Worm (Caenorhabditis elegans) whole organism, L4/young adult: ENCODE measurements around the gene T28D9.11.

Experiments used
- W03F9.2 ChIP-seq: fragments of 150-350 bp; optimal IDR thresholded peaks from 2 replicates; lab custom pipeline; 2014; ENCODE audit warnings: missing biosample characterization, missing genetic modification characterization
- dao-5 ChIP-seq: sonication (generic microtip); optimal IDR thresholded peaks from 2 replicates; lab custom pipeline; 2016; ENCODE audit warnings: missing genotype, missing genetic modification characterization, moderate library complexity, missing compliant biosample characterization
- him-1 ChIP-seq: sonication (generic microtip); optimal IDR thresholded peaks from 2 replicates; lab custom pipeline; 2016; ENCODE audit warnings: missing genotype, missing genetic modification reagents, missing genetic modification characterization, missing compliant biosample characterization

T28D9.11 gene

DNA sequence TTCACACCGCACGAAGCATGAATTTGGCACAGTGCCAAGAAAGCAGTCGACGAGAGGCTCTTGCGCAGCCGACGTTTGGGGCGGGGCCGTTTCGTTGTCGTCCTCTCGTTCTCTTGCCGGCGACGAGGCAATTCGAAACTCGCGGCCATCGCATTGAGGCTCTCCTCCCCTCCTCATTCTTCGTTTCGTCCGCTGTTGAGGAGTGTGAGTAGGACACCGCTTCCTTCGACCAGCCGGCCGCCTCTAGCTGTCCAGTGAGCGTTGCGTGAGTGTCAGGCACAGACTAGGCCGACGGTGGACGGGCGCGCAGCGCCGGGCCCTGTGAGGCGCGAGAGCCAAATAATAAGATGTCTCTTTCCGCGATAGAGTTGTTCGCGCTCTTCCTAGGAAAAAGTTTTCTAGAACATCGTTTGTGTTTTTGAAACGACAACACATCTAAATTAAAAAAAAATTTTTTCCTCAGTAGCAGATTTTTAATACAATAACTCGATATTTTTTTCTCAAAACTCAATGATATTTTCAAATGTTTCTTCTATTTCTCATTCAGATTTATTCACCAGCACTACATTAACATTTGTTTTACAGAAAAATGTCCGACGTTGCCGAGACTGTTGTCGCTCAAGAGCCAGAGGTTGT is at the start of gene T28D9.11, which contains the start of gene T28D9.1:
T28D9.11 (minus strand) TSS at position 177 of the 636 bp plus-strand sequence.
T28D9.1 (plus strand) TSS at position 586 of the 636 bp plus-strand sequence.
- TF ChIP-seq W03F9.2 (tag; lab: Kevin White, UChicago), result no peak
- TF ChIP-seq him-1 (tag; lab: Kevin White, UChicago), result peak; percentile 63

DNA sequence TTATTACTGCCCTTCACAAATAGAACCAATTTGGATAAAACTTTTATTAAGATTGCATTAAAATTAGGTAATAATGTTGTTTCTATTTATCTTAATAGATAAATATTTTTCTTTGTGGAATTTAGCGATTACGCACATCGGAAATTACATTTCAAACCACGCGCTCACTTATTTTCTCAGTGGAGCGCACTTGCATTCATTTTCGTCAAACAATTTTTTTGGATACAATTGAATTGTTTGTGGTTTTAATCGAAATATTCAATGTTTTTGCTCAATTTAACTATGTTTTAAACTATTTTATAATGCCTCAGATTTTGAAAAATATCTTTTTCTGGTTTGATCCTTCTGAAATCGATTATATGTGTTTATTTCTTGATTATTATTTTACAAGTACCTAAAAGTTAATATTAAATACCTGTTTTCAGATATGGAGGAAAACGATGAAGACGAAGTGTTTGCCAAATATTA is 44.2 kb upstream of the T28D9.11 start, which contains the start of gene utp-20:
utp-20 (plus strand) TSS at position 418 of the 468 bp plus-strand sequence.
- TF ChIP-seq him-1 (tag; lab: Kevin White, UChicago) (no peak), dao-5 (no peak), W03F9.2 (tag; lab: Kevin White, UChicago) (peak; percentile 62)

DNA sequence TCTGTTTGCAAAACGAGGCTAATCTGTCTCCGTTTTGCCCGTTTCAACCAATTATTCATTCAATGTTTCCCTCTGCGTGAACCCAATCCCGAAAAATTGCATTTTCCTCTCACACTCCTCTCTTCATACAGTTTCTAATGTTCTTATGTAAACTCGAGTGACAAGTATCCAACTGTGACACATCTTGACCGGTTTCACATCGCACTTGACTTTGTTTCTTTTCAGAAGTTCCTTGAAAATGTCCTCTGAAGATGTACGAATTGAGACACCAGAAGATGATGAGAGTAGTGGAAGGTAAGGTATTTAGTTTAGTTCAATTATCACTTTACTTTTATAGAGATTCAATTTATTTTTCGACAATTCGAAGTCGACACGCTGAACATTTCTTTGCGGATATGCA is 40.1 kb upstream of the T28D9.11 start, which contains the start of gene abcx-1:
abcx-1 (plus strand) TSS at position 224 of the 400 bp plus-strand sequence.
- no peak for TF ChIP-seq him-1 (tag; lab: Kevin White, UChicago)
- no peak for TF ChIP-seq dao-5
- no peak for TF ChIP-seq W03F9.2 (tag; lab: Kevin White, UChicago)

DNA sequence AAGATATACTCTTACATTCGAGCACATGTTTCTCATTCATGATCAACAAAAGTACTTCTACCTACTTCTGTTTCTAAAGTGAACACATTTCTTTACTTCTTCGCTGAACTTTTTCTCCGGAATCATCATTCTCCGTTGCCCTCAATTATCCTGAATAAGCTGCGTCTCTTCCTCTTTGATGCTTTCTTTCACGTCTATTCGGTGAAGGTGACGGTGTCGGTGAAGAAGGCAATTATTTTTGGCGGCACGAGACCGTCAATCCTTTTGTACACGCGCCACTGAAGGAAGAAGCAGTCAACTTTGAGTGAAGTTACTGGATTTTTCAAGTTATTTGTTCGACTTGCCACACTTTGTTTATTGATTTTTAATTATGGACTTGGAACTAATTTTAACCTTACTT is 39.7 kb upstream of the T28D9.11 start, which contains the start of gene abch-1:
abch-1 (minus strand) TSS at position 101 of the 400 bp plus-strand sequence.
- TF ChIP-seq him-1 (tag; lab: Kevin White, UChicago) (no peak), W03F9.2 (tag; lab: Kevin White, UChicago) (no peak), dao-5 (no peak)

DNA sequence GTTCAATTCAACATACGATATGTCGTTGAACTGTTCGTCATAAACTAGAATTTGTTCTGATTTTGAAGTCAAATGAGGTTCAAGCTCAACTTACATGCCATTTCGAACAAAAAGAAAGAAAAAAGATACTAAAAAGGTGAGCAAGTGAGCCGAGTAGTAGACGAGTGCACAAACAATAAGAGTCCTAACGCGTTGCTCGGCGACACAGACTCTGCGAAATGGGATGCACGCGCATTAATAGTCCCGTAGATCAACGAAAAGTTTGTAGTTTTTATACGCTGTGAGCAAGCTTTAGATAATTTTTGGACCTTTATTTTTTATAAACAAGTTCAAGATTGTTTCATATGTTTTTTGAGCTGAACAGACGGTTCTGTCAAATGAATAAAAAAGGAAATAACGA is 36.8 kb upstream of the T28D9.11 start, which contains the start of gene C56E6.4:
C56E6.4 (minus strand) TSS at position 101 of the 400 bp plus-strand sequence.
- TF ChIP-seq W03F9.2 (tag; lab: Kevin White, UChicago), result no peak
- TF ChIP-seq him-1 (tag; lab: Kevin White, UChicago), result no peak
- no peak for TF ChIP-seq dao-5

DNA sequence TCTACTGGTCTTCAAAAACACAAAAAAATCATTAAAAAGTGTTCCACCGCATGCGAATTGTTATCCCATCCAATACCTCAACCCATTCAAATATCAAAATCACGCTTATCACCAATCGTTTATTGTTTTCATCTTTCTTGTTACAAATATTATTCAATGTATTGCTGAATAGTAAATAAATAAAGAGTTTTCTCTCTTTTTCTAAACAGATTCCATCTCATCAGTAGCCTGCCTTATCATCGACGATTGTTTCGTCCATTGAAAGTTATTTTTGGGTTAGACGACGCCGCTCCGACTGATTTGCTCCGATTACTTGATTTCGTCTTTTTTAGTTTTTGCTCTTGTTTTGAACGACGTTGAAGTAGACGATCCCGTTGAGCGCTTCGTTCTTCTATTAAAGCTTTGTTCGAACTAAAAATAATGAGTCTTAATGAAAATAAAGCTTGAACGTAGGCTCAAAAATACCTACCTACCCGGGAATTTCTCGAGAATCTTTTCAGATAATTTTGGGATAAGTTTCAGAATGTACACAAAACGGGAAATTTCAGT is 34.4 kb upstream of the T28D9.11 start:
- TF ChIP-seq him-1 (tag; lab: Kevin White, UChicago) (no peak), W03F9.2 (tag; lab: Kevin White, UChicago) (no peak), dao-5 (no peak)

DNA sequence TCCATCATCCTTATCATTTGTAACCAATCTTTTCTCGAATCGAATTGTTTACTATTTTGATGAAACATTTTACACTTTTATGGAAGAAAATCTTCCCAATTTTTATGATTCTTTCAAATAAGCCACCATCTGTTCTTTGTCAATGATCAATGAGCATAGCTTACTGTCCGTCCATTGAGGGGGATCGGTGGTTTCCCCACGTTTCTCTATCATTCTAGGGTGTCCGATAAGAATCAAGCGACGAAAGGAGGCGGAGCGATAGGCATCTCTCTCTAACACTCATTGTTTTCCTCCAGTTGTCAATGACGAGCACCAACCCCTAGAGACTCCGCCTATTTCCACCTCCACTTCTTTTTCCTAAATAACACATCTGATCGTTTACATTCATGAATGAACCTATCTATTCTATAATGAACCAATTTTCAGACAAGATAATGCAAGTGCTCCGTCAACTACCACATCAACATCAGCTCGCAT is 32.7 kb upstream of the T28D9.11 start, which contains the start of gene C56E6.2:
C56E6.2 (plus strand) TSS at position 427 of the 477 bp plus-strand sequence.
- TF ChIP-seq W03F9.2 (tag; lab: Kevin White, UChicago), result no peak
- TF ChIP-seq him-1 (tag; lab: Kevin White, UChicago), result no peak
- TF ChIP-seq dao-5, result no peak

DNA sequence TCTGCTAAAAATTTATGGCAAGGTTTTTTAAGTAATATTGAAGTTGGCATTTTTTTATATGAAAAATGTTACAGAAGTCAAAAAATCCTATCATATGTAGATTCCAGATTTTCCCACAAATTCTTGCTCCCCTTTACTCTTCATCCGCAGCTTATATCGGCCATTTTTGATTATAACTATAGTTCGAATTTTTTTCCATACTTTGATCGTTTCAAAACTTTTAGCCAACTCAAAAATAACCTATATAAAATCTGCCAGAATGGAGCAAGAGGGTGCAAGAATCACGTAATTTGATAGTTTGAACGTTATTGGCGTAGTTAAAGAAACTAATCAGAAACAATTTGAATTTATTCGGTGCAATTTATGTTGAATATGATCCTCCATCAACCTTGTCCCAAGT is 32.1 kb upstream of the T28D9.11 start:
- TF ChIP-seq dao-5 (no peak), W03F9.2 (tag; lab: Kevin White, UChicago) (no peak), him-1 (tag; lab: Kevin White, UChicago) (no peak)

DNA sequence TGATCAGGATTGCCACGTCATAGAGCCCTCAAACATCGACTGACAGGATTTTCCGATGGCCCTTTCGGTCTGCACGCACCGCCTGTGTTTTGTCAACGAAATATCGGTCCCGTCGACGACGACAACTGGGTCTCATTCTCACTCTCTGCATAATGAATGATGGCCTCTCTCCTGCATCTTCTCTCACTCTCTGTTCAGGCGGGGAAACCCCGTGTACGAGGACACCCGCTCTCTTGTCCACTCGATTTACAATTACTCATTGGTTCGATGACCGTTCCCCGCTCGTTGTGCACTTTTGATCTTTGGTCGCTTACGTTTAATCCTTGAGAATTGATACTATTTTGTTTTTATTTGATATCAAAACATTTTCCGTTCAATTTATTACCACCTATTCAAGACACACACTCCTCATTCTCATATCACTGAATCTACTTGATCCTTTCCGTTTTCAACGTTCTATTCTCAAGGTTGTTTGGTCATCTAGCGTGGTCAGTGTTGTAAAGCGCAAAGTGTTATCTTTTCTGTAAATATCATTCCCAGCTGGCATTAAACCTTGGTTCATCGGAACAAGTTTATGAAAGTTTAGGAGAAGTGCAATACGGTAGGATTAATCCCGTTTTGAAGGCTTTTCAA is 30.9 kb upstream of the T28D9.11 start:
- TF ChIP-seq him-1 (tag; lab: Kevin White, UChicago), result no peak
- no peak for TF ChIP-seq W03F9.2 (tag; lab: Kevin White, UChicago)
- TF ChIP-seq dao-5, result no peak

DNA sequence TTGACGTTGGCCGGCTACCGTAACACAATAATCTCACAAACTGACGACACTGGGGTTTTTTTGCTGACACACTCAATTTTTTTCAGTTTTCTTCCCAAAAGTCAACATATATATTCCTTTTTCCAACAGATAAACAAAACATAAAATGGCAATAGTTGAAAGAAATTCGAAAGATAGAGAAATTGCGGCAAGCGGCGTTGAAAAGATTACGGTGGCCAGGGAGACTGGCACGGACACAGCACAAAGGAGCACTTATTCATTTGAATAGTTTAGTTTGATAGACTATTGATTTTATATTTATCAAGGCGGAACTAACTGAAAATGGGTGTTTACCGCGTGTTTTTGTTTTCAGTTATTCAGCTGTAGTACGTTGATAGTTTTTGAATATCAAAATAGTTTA is 29.5 kb upstream of the T28D9.11 start, which contains the start of gene toe-2:
toe-2 (minus strand) TSS at position 70 of the 400 bp plus-strand sequence.
- TF ChIP-seq dao-5 (no peak), him-1 (tag; lab: Kevin White, UChicago) (no peak), W03F9.2 (tag; lab: Kevin White, UChicago) (no peak)

DNA sequence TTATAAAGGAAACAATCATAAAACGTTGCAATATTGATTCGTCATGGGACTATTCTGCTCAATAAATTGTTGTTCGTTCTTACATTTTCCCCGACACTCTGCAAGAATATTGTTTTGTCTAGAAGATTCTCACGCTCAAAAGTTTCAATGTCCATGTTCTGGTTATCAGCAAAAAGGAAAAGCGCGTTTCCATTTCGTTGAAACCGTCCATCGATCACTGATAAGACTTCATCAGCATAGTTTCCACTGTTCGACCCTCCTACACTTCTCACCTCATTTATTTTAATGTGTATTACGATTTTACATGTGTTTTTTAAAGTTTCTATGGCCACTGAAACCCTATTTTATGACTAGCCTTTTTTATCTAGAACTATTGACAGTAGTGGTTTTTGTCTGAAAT is 28.3 kb upstream of the T28D9.11 start:
- TF ChIP-seq him-1 (tag; lab: Kevin White, UChicago) (no peak), dao-5 (no peak), W03F9.2 (tag; lab: Kevin White, UChicago) (no peak)

DNA sequence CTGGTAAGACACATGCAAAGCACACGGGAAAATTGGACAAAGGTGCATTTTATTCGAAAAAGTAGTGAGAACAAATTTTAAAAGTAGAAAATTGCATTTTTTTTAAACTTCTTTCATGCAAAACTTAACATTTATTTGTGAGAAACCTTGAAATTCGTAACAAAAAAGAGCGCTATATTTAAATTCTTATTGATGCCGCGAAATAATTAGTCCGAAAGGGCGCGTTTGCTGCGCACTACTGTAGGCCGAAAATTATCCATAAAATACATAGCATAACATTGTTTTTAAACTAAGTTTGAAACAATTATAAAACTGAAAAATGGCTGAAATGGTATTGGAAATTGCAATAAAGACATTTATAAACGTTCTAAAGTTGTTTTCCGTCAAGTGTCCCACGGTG is 27.9 kb upstream of the T28D9.11 start:
- TF ChIP-seq W03F9.2 (tag; lab: Kevin White, UChicago) (no peak), him-1 (tag; lab: Kevin White, UChicago) (no peak), dao-5 (no peak)

DNA sequence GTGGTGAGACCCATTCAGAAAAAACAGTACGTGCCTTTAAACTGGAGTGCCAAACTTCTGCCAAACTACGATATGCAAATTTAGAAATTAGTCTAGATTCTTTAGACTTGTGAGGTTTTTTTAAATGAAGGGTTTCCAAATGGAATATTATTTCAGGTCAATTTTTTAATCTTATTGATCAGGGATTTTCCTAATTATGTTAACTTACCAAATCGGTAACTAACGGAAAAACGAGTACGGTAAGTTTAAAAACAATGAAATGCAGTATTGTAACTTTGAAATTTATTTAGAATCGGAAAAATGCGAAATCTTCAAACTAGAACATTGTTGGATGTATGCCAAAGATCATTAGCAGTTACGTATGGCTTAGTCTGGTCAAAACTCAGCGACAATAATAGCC is 24.5 kb upstream of the T28D9.11 start, which contains the start of gene C56E6.7:
C56E6.7 (plus strand) TSS at position 301 of the 400 bp plus-strand sequence.
- TF ChIP-seq W03F9.2 (tag; lab: Kevin White, UChicago) (no peak), dao-5 (no peak), him-1 (tag; lab: Kevin White, UChicago) (no peak)
